Worm (Caenorhabditis elegans) whole organism, late embryonic: Measurements from ENCODE around the gene ddl-1.

Experiments used
- F13H6.1 ChIP-seq: sonication (generic microtip); optimal IDR thresholded peaks from 2 replicates; lab custom pipeline; 2016; ENCODE audit warnings: missing genetic modification characterization, missing compliant biosample characterization
- Y22D7AL.16 ChIP-seq: sonication (generic microtip); optimal IDR thresholded peaks from 2 replicates; lab custom pipeline; 2016; ENCODE audit warnings: missing genetic modification characterization, missing compliant biosample characterization
- ama-1 ChIP-seq: fragments of 150-350 bp; optimal IDR thresholded peaks from 2 replicates; lab custom pipeline; 2014
- dmd-4 ChIP-seq: sonication (generic microtip); optimal IDR thresholded peaks from 2 replicates; lab custom pipeline; 2016; ENCODE audit warnings: borderline replicate concordance, missing genetic modification characterization, missing compliant biosample characterization
- elt-2 ChIP-seq: sonication (generic microtip); optimal IDR thresholded peaks from 2 replicates; lab custom pipeline; 2016; ENCODE audit warnings: missing genetic modification reagents, missing genetic modification characterization, missing compliant biosample characterization
- gmeb-2 ChIP-seq: sonication (generic microtip); optimal IDR thresholded peaks from 2 replicates; lab custom pipeline; 2016; ENCODE audit warnings: missing genetic modification characterization, inconsistent platforms, missing compliant biosample characterization
- lin-11 ChIP-seq: fragments of 200-800 bp; sonication (Bioruptor generic); optimal IDR thresholded peaks from 2 replicates; lab custom pipeline; 2018; ENCODE audit warnings: mild to moderate bottlenecking, missing genetic modification characterization, missing compliant biosample characterization
- nhr-11 ChIP-seq: fragments of 150-350 bp; optimal IDR thresholded peaks from 2 replicates; lab custom pipeline; 2014; ENCODE audit warnings: missing biosample characterization, missing genetic modification characterization
- pha-4 ChIP-seq: fragments of 150-350 bp; optimal IDR thresholded peaks from 2 replicates; lab custom pipeline; 2018; ENCODE audit warnings: missing biosample characterization, missing genetic modification reagents, missing genetic modification characterization
- unc-42 ChIP-seq: sonication (generic microtip); optimal IDR thresholded peaks from 2 replicates; lab custom pipeline; 2016; ENCODE audit warnings: missing genotype, missing genetic modification characterization, missing compliant biosample characterization
- unc-55 ChIP-seq: sonication (generic microtip); optimal IDR thresholded peaks from 2 replicates; lab custom pipeline; 2017; ENCODE audit warnings: missing biosample characterization, missing genetic modification reagents, missing genetic modification characterization

ce11 chrII:5607756-5608155, 40.4 kb downstream of the ddl-1 start, which contains the start of gene C17G10.7:
- no peak for TF ChIP-seq gmeb-2 (tag; lab: Kevin White, UChicago)
- TF ChIP-seq pha-4, result no peak
- no peak for TF ChIP-seq Y22D7AL.16 (tag; lab: Kevin White, UChicago)
- no peak for TF ChIP-seq lin-11
- no peak for TF ChIP-seq F13H6.1 (tag; lab: Kevin White, UChicago)
- TF ChIP-seq dmd-4 (tag; lab: Kevin White, UChicago), result no peak
- no peak for TF ChIP-seq unc-42 (tag; lab: Kevin White, UChicago)
- TF ChIP-seq nhr-11 (tag; lab: Kevin White, UChicago), result no peak
- no peak for TF ChIP-seq ama-1 (lab: Kevin White, UChicago)
- no peak for TF ChIP-seq elt-2 (tag; lab: Kevin White, UChicago)
- TF ChIP-seq unc-55 (GFP tag; lab: Kevin White, UChicago), result no peak
